Fruit fly (Drosophila melanogaster) whole organism, adult: ENCODE data around the gene betaGlu.
A peak's percentile ranks its signal among the peaks of the same experiment; 100 is the strongest.

Source experiments
- CG11617 ChIP-seq: fragments of 200-800 bp; sonication (Bioruptor generic); optimal IDR thresholded peaks from 2 replicates; lab custom pipeline; 2017; ENCODE audit warnings: mild to moderate bottlenecking, missing biosample characterization, missing genetic modification reagents, missing genetic modification characterization
- CG12768 ChIP-seq: fragments of 200-800 bp; sonication (Bioruptor generic); optimal IDR thresholded peaks from 2 replicates; lab custom pipeline; 2017; ENCODE audit warnings: missing biosample characterization, missing genetic modification characterization, mild to moderate bottlenecking, moderate library complexity, missing genetic modification reagents
- CG14711 ChIP-seq: fragments of 200-800 bp; sonication (Bioruptor generic); optimal IDR thresholded peaks from 2 replicates; lab custom pipeline; 2018; ENCODE audit warnings: missing biosample characterization, mild to moderate bottlenecking, missing genetic modification characterization, moderate library complexity
- CG1620 ChIP-seq: fragments of 200-800 bp; sonication (Bioruptor generic); optimal IDR thresholded peaks from 2 replicates; lab custom pipeline; 2016; ENCODE audit warnings: missing biosample characterization, missing genetic modification characterization
- CG33017 ChIP-seq: fragments of 200-800 bp; sonication (Bioruptor generic); optimal IDR thresholded peaks from 2 replicates; lab custom pipeline; 2018; ENCODE audit warnings: missing biosample characterization, mild to moderate bottlenecking, missing genetic modification characterization, moderate library complexity
- CG5204 ChIP-seq: fragments of 200-800 bp; sonication (Bioruptor generic); optimal IDR thresholded peaks from 2 replicates; lab custom pipeline; 2016; ENCODE audit warnings: missing biosample characterization, missing genetic modification characterization
- CG7045 ChIP-seq: fragments of 200-800 bp; sonication (Bioruptor generic); optimal IDR thresholded peaks from 2 replicates; lab custom pipeline; 2017; ENCODE audit warnings: missing biosample characterization, mild to moderate bottlenecking, missing genetic modification characterization
- CG7101 ChIP-seq: fragments of 200-800 bp; sonication (Bioruptor generic); optimal IDR thresholded peaks from 2 replicates; lab custom pipeline; 2018; ENCODE audit warnings: missing biosample characterization, mild to moderate bottlenecking, missing genetic modification characterization, moderate library complexity
- Clk ChIP-seq: fragments of 200-800 bp; sonication (Bioruptor generic); optimal IDR thresholded peaks from 2 replicates; lab custom pipeline; 2017; ENCODE audit warnings: missing biosample characterization, missing genetic modification characterization
- Crg-1 ChIP-seq: fragments of 200-800 bp; sonication (Bioruptor generic); optimal IDR thresholded peaks from 2 replicates; lab custom pipeline; 2016; ENCODE audit warnings: missing biosample characterization, missing genetic modification characterization
- Hr96 ChIP-seq: fragments of 200-800 bp; sonication (Bioruptor generic); optimal IDR thresholded peaks from 2 replicates; lab custom pipeline; 2016; ENCODE audit warnings: missing biosample characterization, missing genetic modification characterization
- Mnt ChIP-seq: fragments of 200-800 bp; sonication (Bioruptor generic); optimal IDR thresholded peaks from 2 replicates; lab custom pipeline; 2016; ENCODE audit warnings: missing biosample characterization, mild to moderate bottlenecking, missing genetic modification characterization
- bab1 ChIP-seq: fragments of 200-800 bp; sonication (Bioruptor generic); optimal IDR thresholded peaks from 3 replicates; lab custom pipeline; 2019; ENCODE audit warnings: missing biosample characterization, mild to moderate bottlenecking, missing genetic modification characterization, moderate library complexity
- cic ChIP-seq: fragments of 200-800 bp; sonication (Bioruptor generic); optimal IDR thresholded peaks from 2 replicates; lab custom pipeline; 2017; ENCODE audit warnings: missing biosample characterization, mild to moderate bottlenecking, missing genetic modification characterization, moderate library complexity
- cnc ChIP-seq, 2 experiments: fragments of >200 bp; optimal IDR thresholded peaks; 2 replicates each; lab custom pipeline; 2017
- kay ChIP-seq: fragments of 200-800 bp; sonication (Bioruptor generic); peaks from one replicate; lab custom pipeline; 2016; ENCODE audit warnings: missing biosample characterization, missing genetic modification characterization, borderline replicate concordance
- ovo ChIP-seq: fragments of 200-800 bp; sonication (Bioruptor generic); optimal IDR thresholded peaks from 2 replicates; lab custom pipeline; 2016; ENCODE audit warnings: missing biosample characterization, missing genetic modification characterization
- pad ChIP-seq: fragments of 200-800 bp; sonication (Bioruptor generic); optimal IDR thresholded peaks from 3 replicates; lab custom pipeline; 2017; ENCODE audit warnings: missing biosample characterization, missing genetic modification characterization, mild to moderate bottlenecking, moderate library complexity, missing genetic modification reagents
- tj ChIP-seq: fragments of 200-800 bp; sonication (Bioruptor generic); optimal IDR thresholded peaks from 3 replicates; lab custom pipeline; 2017; ENCODE audit warnings: missing biosample characterization, mild to moderate bottlenecking, missing genetic modification characterization, moderate library complexity
- toe ChIP-seq: fragments of 200-800 bp; sonication (Bioruptor generic); optimal IDR thresholded peaks from 2 replicates; lab custom pipeline; 2016; ENCODE audit warnings: missing biosample characterization, missing genetic modification characterization

betaGlu gene

DNA sequence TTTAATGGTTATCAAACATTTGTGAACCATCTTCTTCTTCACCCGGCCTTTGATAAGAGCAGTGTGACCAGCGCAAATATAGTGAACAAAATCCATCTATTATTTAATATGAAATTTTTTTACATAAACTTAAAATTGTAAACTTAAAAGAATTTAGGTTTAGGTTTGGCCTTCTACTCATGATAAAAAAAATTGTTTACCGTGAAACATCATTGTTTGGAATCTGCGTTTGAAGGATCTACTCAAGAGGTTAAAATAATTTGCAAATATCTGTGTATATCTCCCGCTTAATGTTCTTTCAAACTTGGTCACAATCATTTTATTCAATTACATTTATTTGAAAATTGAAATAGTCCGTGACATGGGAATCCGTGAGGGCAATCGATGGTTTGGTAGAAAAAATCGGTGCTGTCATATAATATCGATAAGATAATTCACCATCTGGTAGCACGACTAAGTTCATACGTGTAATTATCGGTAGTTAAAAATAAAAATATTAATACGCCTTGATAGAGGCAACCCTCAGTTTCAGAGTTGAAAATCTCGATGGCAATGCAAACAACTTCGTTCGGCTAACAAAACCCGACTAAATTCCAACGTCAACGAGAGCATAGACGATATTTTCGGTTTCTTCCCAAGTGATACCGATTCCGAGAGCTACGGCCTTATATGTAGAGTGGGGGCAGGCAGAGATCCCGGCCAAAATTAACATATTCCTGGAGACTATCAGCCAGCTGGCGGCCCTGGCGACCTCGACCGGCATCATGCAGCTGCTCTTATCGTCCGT lies at the start of gene betaGlu, which contains the start of gene sip3:
Gene betaGlu (minus strand): TSS at position 59 of the 787 bp plus-strand sequence.
Gene sip3 (plus strand): TSS at position 430 of the 787 bp plus-strand sequence.
- TF ChIP-seq cnc (optimal IDR thresholded peaks at IDR 0.05; lab: Kevin White, UChicago) (no peak), CG11617 (GFP tag; lab: Kevin White, UChicago) (peak; percentile 31), CG1620 (GFP tag; lab: Kevin White, UChicago) (peak; percentile 7), CG33017 (tag; lab: Kevin White, UChicago) (no peak), kay (GFP tag; lab: Kevin White, UChicago) (peak; percentile 96), Crg-1 (GFP tag; lab: Kevin White, UChicago) (no peak), ovo (no peak), bab1 (peak; percentile 32), Clk (GFP tag; lab: Kevin White, UChicago) (no peak), CG7101 (no peak), Hr96 (GFP tag; lab: Kevin White, UChicago) (no peak), CG14711 (tag; lab: Kevin White, UChicago) (no peak), tj (GFP tag; lab: Kevin White, UChicago) (no peak), CG7045 (GFP tag; lab: Kevin White, UChicago) (no peak), pad (peak; percentile 7), toe (GFP tag; lab: Kevin White, UChicago) (peak; percentile 61), CG5204 (no peak), cic (GFP tag; lab: Kevin White, UChicago) (no peak), CG12768 (GFP tag; lab: Kevin White, UChicago) (no peak)

DNA sequence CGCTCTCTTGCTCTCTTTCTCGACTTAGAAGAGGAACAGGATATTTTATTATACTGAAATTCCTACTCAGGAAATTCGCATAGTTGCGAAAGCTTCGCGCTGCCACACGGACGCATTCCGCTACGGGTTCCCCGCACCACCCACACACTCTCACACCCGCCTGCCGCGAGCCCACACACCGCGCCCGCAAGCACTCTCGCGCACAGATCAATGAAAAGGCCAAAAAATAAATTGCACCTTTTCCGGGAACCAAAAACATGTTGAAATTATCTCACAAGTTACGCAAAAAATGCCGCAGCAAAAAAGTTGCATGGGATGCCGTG lies 41.3 kb upstream of the betaGlu start:
- TF ChIP-seq CG33017 (tag; lab: Kevin White, UChicago), result no peak

DNA sequence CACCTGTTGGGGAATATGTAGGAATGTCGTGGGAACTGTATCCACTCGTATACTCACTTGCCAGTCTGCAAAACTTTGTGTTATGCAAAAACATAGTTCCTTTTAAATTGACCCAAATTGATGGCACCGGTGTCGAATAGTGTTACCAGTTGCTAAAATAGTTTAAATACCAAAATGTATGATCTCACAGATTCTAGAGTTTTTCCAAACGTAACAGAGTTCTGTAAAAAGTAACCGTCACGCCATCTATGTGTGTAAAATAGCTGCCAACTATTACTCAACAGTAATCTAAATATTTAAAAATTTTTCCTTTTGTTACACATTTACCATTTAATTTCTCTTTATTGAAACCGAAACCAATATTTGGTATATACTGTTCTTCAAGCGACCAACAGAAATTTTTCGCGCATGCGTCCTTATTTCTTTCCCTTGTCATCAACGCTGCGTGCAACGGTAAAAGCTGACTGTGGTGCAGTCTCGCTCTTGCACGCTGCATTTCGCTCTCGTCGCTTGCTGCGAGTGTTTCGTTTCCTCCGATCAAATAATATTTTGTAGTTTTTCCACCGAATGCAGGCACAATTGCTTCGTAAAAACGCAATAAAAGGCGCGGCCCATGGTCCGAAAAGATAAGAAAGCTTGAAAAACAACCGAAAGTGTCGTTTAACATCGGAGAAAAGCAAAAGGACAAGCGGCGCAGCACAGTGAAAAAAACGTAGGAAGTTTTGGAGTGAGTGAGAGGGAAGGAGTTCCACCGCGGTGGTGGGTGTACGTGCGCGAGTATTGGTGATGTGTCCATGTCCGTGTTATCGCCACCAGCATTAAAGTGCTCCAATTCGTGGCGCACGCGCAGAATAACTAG lies 40.7 kb upstream of the betaGlu start, which contains the start of the genes FeCH and RhoGAP100F:
Gene FeCH (minus strand): TSS at position 180 of the 859 bp plus-strand sequence.
Gene RhoGAP100F (plus strand): TSS at position 493 of the 859 bp plus-strand sequence.
- TF ChIP-seq Hr96 (GFP tag; lab: Kevin White, UChicago) (peak; percentile 11), CG11617 (GFP tag; lab: Kevin White, UChicago) (no peak), CG1620 (GFP tag; lab: Kevin White, UChicago) (no peak), tj (GFP tag; lab: Kevin White, UChicago) (no peak), CG5204 (no peak), pad (peak; percentile 4), toe (GFP tag; lab: Kevin White, UChicago) (no peak)

DNA sequence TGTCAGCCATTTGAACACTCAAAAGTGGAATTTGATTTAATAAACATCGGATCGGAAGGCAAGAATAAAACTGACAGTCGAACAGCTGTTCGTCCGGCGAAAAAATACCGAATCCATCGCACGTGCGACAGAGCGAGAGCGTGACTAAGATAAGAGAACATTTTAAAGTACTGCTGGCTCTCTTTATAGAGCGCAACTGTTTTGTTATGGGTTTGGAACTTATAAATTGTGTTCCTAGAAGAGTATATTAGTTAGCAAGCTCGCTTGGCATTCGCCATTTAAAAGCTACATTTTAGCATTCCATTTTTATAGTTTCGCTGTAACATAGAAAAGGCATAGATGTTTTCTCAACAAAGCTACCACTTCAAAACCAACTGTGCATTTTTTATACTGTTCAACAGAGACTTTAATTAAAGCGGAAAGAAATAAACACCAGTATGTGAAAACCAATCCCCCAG lies 38.5 kb upstream of the betaGlu start, which contains the start of gene Rift:
Gene Rift (minus strand): TSS at position 114 of the 458 bp plus-strand sequence.
- TF ChIP-seq Clk (GFP tag; lab: Kevin White, UChicago), result peak; percentile 40
- peak; percentile 42 for TF ChIP-seq CG7045 (GFP tag; lab: Kevin White, UChicago)
- TF ChIP-seq ovo, result no peak
- TF ChIP-seq tj (GFP tag; lab: Kevin White, UChicago), result no peak
- TF ChIP-seq CG5204, result peak; percentile 22
- TF ChIP-seq bab1, result peak; percentile 37
- TF ChIP-seq CG7101, result peak; percentile 24
- TF ChIP-seq CG12768 (GFP tag; lab: Kevin White, UChicago), result peak; percentile 30
- TF ChIP-seq CG11617 (GFP tag; lab: Kevin White, UChicago), result peak; percentile 42
- peak; percentile 79 for TF ChIP-seq Mnt (GFP tag; lab: Kevin White, UChicago)
- peak; percentile 8 for TF ChIP-seq pad
- TF ChIP-seq cic (GFP tag; lab: Kevin White, UChicago), result no peak
- TF ChIP-seq cnc (optimal IDR thresholded peaks at IDR 0.05; lab: Kevin White, UChicago), result no peak
- TF ChIP-seq CG33017 (tag; lab: Kevin White, UChicago), result peak; percentile 43

DNA sequence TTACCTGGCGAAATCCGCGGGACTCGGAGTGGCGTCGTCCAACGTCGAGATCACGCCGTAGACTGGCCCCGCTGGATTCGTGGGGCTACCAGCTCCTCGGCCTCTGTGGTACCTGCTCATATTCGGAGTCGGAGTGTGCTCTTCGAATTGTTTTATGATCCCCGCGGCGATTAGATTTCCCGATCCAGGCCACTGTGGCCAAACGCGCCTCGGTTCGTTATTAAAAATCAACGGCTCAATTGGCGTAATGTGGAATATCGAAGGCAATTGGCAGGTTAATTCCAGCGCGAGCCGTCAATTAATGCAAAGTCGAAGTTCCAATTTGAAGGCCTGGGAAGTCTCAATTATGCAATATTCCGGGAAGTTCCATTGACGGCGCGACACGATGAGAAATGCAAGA lies 38.0 kb upstream of the betaGlu start:
- no peak for TF ChIP-seq Clk (GFP tag; lab: Kevin White, UChicago)
- no peak for TF ChIP-seq tj (GFP tag; lab: Kevin White, UChicago)
- no peak for TF ChIP-seq Crg-1 (GFP tag; lab: Kevin White, UChicago)

DNA sequence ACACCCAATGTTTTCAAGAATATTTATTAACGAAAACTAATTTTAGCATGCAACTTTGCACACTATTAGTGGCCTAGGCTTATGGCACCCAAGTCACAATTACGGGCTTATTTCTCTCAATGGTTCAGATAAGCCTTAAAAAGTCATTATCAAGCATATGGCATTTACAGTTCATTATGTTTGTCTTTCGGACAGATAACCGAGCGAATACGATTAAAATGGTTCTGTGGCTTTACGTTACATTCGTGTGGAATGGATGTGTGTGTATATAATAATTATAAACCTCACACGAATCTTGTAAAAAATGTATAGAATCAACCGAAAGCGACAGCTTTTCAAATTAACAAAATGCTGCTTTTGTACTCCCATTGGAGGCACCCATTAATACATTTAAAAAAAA lies 36.9 kb upstream of the betaGlu start:
- no peak for TF ChIP-seq CG33017 (tag; lab: Kevin White, UChicago)
- no peak for TF ChIP-seq kay (GFP tag; lab: Kevin White, UChicago)
- no peak for TF ChIP-seq toe (GFP tag; lab: Kevin White, UChicago)
- TF ChIP-seq cic (GFP tag; lab: Kevin White, UChicago), result no peak
- TF ChIP-seq CG1620 (GFP tag; lab: Kevin White, UChicago), result no peak
